Fruit fly (Drosophila melanogaster): ENCODE measurements around the gene galla-2.

Gene galla-2

dm6 chr3L:10927349-10927748, 44.7 kb downstream of the galla-2 start:
- TF ChIP-seq CTCF (optimal IDR thresholded peaks at IDR 0.05): no peak
- no peak for TF ChIP-seq CG8478 (optimal IDR thresholded peaks at IDR 0.05)

- no peak for TF ChIP-seq CG8478 (optimal IDR thresholded peaks at IDR 0.05)
- no peak for TF ChIP-seq CTCF (optimal IDR thresholded peaks at IDR 0.05)
Observed at dm6 chr3L:10927953-10928352, 45.3 kb downstream of the galla-2 start.

- TF ChIP-seq CTCF (optimal IDR thresholded peaks at IDR 0.05): no peak
- TF ChIP-seq CG8478 (optimal IDR thresholded peaks at IDR 0.05): no peak
Observed at dm6 chr3L:10928801-10929200, 46.1 kb downstream of the galla-2 start.

dm6 chr3L:10931430-10931829, 48.7 kb downstream of the galla-2 start:
- TF ChIP-seq CG8478 (optimal IDR thresholded peaks at IDR 0.05): no peak
- TF ChIP-seq CTCF (optimal IDR thresholded peaks at IDR 0.05): no peak

Measured in S2 (cell line).